Worm (Caenorhabditis elegans): Measurements from ENCODE around the gene F09B12.7.

- no peak for TF ChIP-seq zfp-2 (tag; optimal IDR thresholded peaks at IDR 0.05)
- TF ChIP-seq egl-43 (GFP tag; IDR thresholded peaks at IDR 0.05): no peak
- TF ChIP-seq lir-3 (tag; optimal IDR thresholded peaks at IDR 0.05): no peak
- no peak for TF ChIP-seq ceh-32 (tag; optimal IDR thresholded peaks at IDR 0.05; ENCODE audit: poor library complexity)
- TF ChIP-seq ceh-28 (tag; optimal IDR thresholded peaks at IDR 0.05): no peak
- no peak for TF ChIP-seq pha-4 (GFP tag; IDR thresholded peaks at IDR 0.05)
- no peak for TF ChIP-seq pha-4 (tag; optimal IDR thresholded peaks at IDR 0.05)
- TF ChIP-seq hif-1 (tag; optimal IDR thresholded peaks at IDR 0.05): no peak
- TF ChIP-seq nhr-77 (tag; optimal IDR thresholded peaks at IDR 0.05): no peak
- no peak for TF ChIP-seq pqm-1 (tag; optimal IDR thresholded peaks at IDR 0.05)
Measured at ce11 chrX:15069242-15069641, 25.6 kb downstream of the F09B12.7 start, which contains the start of gene mam-6.
